Worm (Caenorhabditis elegans) whole organism, midembryonic: ENCODE data around the gene F43C11.4.

Experiments
- T22C8.4 ChIP-seq: fragments of 200-800 bp; sonication (Bioruptor generic); IDR thresholded peaks from 2 replicates; pipeline ENCODE4 v1.3.6; 2022; ENCODE audit warnings: missing genetic modification characterization, missing compliant biosample characterization
- cog-1 ChIP-seq: sonication (generic microtip); optimal IDR thresholded peaks from 2 replicates; lab custom pipeline; 2016; ENCODE audit warnings: missing genetic modification characterization, missing compliant biosample characterization
- flt-1 ChIP-seq: fragments of 200-800 bp; sonication (Bioruptor generic); IDR thresholded peaks from 2 replicates; pipeline ENCODE4 v1.3.6; 2022; ENCODE audit warnings: missing genetic modification characterization, missing compliant biosample characterization
- klf-2 ChIP-seq: fragments of 200-800 bp; sonication (Bioruptor generic); conservative IDR thresholded peaks from 2 replicates; pipeline ENCODE4 v1.3.6; 2022; ENCODE audit warnings: missing genetic modification reagents, missing genetic modification characterization, missing compliant biosample characterization
- med-1 ChIP-seq: sonication (generic microtip); optimal IDR thresholded peaks from 2 replicates; lab custom pipeline; 2017; ENCODE audit warnings: missing genetic modification characterization, mild to moderate bottlenecking, missing compliant biosample characterization, antibody characterized with exemption, missing genetic modification reagents; ENCODE audit not compliant: insufficient read depth
- ref-1 ChIP-seq: fragments of 200-800 bp; sonication (Bioruptor generic); conservative IDR thresholded peaks from 2 replicates; pipeline ENCODE4 v1.3.6; 2022; ENCODE audit warnings: missing genetic modification reagents, missing genetic modification characterization, missing compliant biosample characterization
- tab-1 ChIP-seq: fragments of 200-800 bp; sonication (Bioruptor generic); IDR thresholded peaks from 2 replicates; pipeline ENCODE4 v1.3.6; 2022; ENCODE audit warnings: missing genetic modification characterization, missing compliant biosample characterization
- ztf-23 ChIP-seq: fragments of 200-800 bp; sonication (Bioruptor generic); IDR thresholded peaks from 2 replicates; pipeline ENCODE4 v1.3.6; 2022; ENCODE audit warnings: missing genetic modification reagents, missing genetic modification characterization, missing compliant biosample characterization
- ztf-29 ChIP-seq: fragments of 200-800 bp; sonication (Bioruptor generic); IDR thresholded peaks from 2 replicates; pipeline ENCODE4 v1.3.6; 2022; ENCODE audit warnings: missing genetic modification reagents, missing genetic modification characterization, missing compliant biosample characterization

DNA sequence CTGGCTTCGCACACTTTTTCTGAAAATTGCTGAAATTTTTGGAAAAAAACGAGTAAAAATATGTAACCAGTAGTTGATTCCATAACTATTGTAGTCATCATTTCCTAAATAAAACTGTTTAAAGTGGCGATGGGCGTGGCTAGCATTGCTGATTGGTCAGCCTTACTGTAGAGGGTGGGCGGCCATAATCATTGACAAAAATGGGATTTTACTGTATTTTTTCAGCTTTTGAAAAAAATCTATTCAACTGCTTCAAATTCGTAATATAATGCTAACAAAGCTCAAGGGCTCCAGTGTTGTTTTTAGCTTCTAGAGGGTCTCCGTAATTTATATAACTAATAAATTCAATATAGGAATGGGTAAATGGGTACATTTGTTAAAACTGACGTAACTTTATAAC is 33.4 kb downstream of the F43C11.4 start, which contains the start of gene F16G10.7:
- TF ChIP-seq ztf-29 (GFP tag; lab: Robert Waterston, UW): no peak
- no peak for TF ChIP-seq flt-1 (GFP tag; lab: Robert Waterston, UW)
- no peak for TF ChIP-seq med-1 (GFP tag; lab: Kevin White, UChicago)
- no peak for TF ChIP-seq T22C8.4 (GFP tag; lab: Robert Waterston, UW)
- no peak for TF ChIP-seq cog-1
- TF ChIP-seq klf-2 (GFP tag; lab: Robert Waterston, UW): no peak
- TF ChIP-seq tab-1 (GFP tag; lab: Robert Waterston, UW): no peak
- TF ChIP-seq ref-1 (GFP tag; lab: Robert Waterston, UW): no peak
- TF ChIP-seq ztf-23 (GFP tag; lab: Robert Waterston, UW): no peak
